Worm (Caenorhabditis elegans): ENCODE measurements around the gene sucg-1.

- no peak for TF ChIP-seq lsl-1 (GFP tag; optimal IDR thresholded peaks at IDR 0.05)
- TF ChIP-seq unc-62 (GFP tag; optimal IDR thresholded peaks at IDR 0.05): no peak
- no peak for TF ChIP-seq let-526 (GFP tag; IDR thresholded peaks at IDR 0.05)
- TF ChIP-seq madf-6 (GFP tag; IDR thresholded peaks at IDR 0.05): no peak
- TF ChIP-seq ekl-4 (GFP tag; IDR thresholded peaks at IDR 0.05): no peak
- TF ChIP-seq sea-2 (GFP tag; IDR thresholded peaks at IDR 0.05): no peak
- no peak for TF ChIP-seq snpc-1.3 (tag; optimal IDR thresholded peaks at IDR 0.05; ENCODE audit: insufficient read depth)
- TF ChIP-seq rec-8 (tag; optimal IDR thresholded peaks at IDR 0.05): no peak
- TF ChIP-seq repo-1 (tag; optimal IDR thresholded peaks at IDR 0.05): no peak
- no peak for TF ChIP-seq snpc-1.1 (tag; optimal IDR thresholded peaks at IDR 0.05; ENCODE audit: insufficient read depth)
- no peak for TF ChIP-seq nfya-1 (tag; optimal IDR thresholded peaks at IDR 0.05; ENCODE audit: borderline replicate concordance, insufficient read depth)
Measured at ce11 chrIV:7754114-7754513, 25.4 kb downstream of the sucg-1 start.

All from whole organism, young adult.